Worm (Caenorhabditis elegans) whole organism, young adult: ENCODE measurements around the gene B0464.9.
"Not testable (repeated sequence)": the region's sequence is repeated elsewhere in the genome, so short reads cannot be mapped to it uniquely, and the experiment has no call there.

Experiments used
- B0019.2 ChIP-seq: fragments of 200-800 bp; sonication (Bioruptor generic); conservative IDR thresholded peaks from 2 replicates; pipeline ENCODE4 v1.3.6; 2022; ENCODE audit warnings: missing genetic modification reagents, missing genetic modification characterization, missing compliant biosample characterization
- D2030.7 ChIP-seq: fragments of 200-800 bp; sonication (Bioruptor generic); IDR thresholded peaks from 2 replicates; pipeline ENCODE4 v1.3.6; 2022; ENCODE audit warnings: missing genetic modification reagents, missing genetic modification characterization, missing compliant biosample characterization
- F33H1.4 ChIP-seq: fragments of 200-800 bp; sonication (Bioruptor generic); IDR thresholded peaks from 2 replicates; pipeline ENCODE4 v1.3.6; 2022; ENCODE audit warnings: missing genetic modification reagents, missing genetic modification characterization, missing compliant biosample characterization
- Y67H2A.10 ChIP-seq: fragments of 200-800 bp; sonication (Bioruptor generic); conservative IDR thresholded peaks from 2 replicates; pipeline ENCODE4 v1.3.6; 2022; ENCODE audit warnings: missing genetic modification reagents, missing genetic modification characterization, missing compliant biosample characterization
- attf-5 ChIP-seq: fragments of 200-800 bp; sonication (Bioruptor generic); optimal IDR thresholded peaks from 2 replicates; lab custom pipeline; 2018; ENCODE audit warnings: mild to moderate bottlenecking, missing genetic modification characterization, missing compliant biosample characterization
- ceh-100 ChIP-seq: fragments of 200-800 bp; sonication (Bioruptor generic); IDR thresholded peaks from 2 replicates; pipeline ENCODE4 v1.3.6; 2022; ENCODE audit warnings: missing genetic modification reagents, missing genetic modification characterization, missing compliant biosample characterization
- ceh-58 ChIP-seq: fragments of 200-800 bp; sonication (Bioruptor generic); IDR thresholded peaks from 2 replicates; pipeline ENCODE4 v1.3.6; 2022; ENCODE audit warnings: missing genetic modification characterization, missing compliant biosample characterization
- ceh-91 ChIP-seq: fragments of 200-800 bp; sonication (Bioruptor generic); IDR thresholded peaks from 2 replicates; pipeline ENCODE4 v1.3.6; 2022; ENCODE audit warnings: missing genetic modification reagents, missing genetic modification characterization, missing compliant biosample characterization
- dox-1 ChIP-seq: fragments of 200-800 bp; sonication (Bioruptor generic); IDR thresholded peaks from 2 replicates; pipeline ENCODE4 v1.3.6; 2022; ENCODE audit warnings: missing genetic modification reagents, missing genetic modification characterization, missing compliant biosample characterization
- egl-18 ChIP-seq: fragments of 200-800 bp; sonication (Bioruptor generic); IDR thresholded peaks from 2 replicates; pipeline ENCODE4 v1.3.6; 2022; ENCODE audit warnings: missing genetic modification reagents, missing genetic modification characterization, missing compliant biosample characterization
- egl-44 ChIP-seq: fragments of 200-800 bp; sonication (Bioruptor generic); IDR thresholded peaks from 2 replicates; pipeline ENCODE4 v1.3.6; 2022; ENCODE audit warnings: missing genetic modification reagents, missing genetic modification characterization, missing compliant biosample characterization
- egrh-3 ChIP-seq: fragments of 200-800 bp; sonication (Bioruptor generic); IDR thresholded peaks from 2 replicates; pipeline ENCODE4 v1.3.6; 2022; ENCODE audit warnings: missing genetic modification reagents, missing genetic modification characterization, missing compliant biosample characterization
- hlh-12 ChIP-seq: sonication (generic microtip); optimal IDR thresholded peaks from 2 replicates; lab custom pipeline; 2016; ENCODE audit warnings: missing genetic modification characterization, missing compliant biosample characterization
- hmg-1.2 ChIP-seq: fragments of 200-800 bp; sonication (Bioruptor generic); IDR thresholded peaks from 2 replicates; pipeline ENCODE4 v1.3.6; 2022; ENCODE audit warnings: missing genetic modification reagents, missing genetic modification characterization, missing compliant biosample characterization
- lin-26 ChIP-seq: fragments of 200-800 bp; sonication (Bioruptor generic); IDR thresholded peaks from 2 replicates; pipeline ENCODE4 v1.3.6; 2022; ENCODE audit warnings: missing genetic modification reagents, missing genetic modification characterization, missing compliant biosample characterization
- lsl-1 ChIP-seq: fragments of 200-800 bp; sonication (Bioruptor generic); optimal IDR thresholded peaks from 2 replicates; lab custom pipeline; 2018; ENCODE audit warnings: mild to moderate bottlenecking, missing genetic modification characterization, moderate library complexity, missing compliant biosample characterization
- lsy-27 ChIP-seq: sonication (generic microtip); optimal IDR thresholded peaks from 2 replicates; lab custom pipeline; 2017; ENCODE audit warnings: missing genetic modification characterization, mild to moderate bottlenecking, missing compliant biosample characterization, antibody characterized with exemption, missing genotype, borderline replicate concordance; ENCODE audit not compliant: insufficient read depth
- nfya-2 ChIP-seq: fragments of 200-800 bp; sonication (Bioruptor generic); IDR thresholded peaks from 2 replicates; pipeline ENCODE4 v1.3.6; 2022; ENCODE audit warnings: missing genetic modification reagents, missing genetic modification characterization, missing compliant biosample characterization
- pbrm-1 ChIP-seq: fragments of 200-800 bp; sonication (Bioruptor generic); IDR thresholded peaks from 2 replicates; pipeline ENCODE4 v1.3.6; 2022; ENCODE audit warnings: missing genetic modification reagents, missing genetic modification characterization, missing compliant biosample characterization
- rec-8 ChIP-seq, 2 experiments: sonication (generic microtip); optimal IDR thresholded peaks; 2 replicates each; lab custom pipeline; 2016; ENCODE audit warnings: mild to moderate bottlenecking in 2 of 2, missing genetic modification characterization in 2 of 2, missing genetic modification reagents in 2 of 2, missing genotype in 2 of 2, missing biosample characterization in 1 of 2, missing compliant biosample characterization in 1 of 2, moderate library complexity in 1 of 2
- rpc-1 ChIP-seq, 2 experiments: fragments of 150-350 bp in 1 of 2; sonication (generic microtip) in 1 of 2; optimal IDR thresholded peaks; 2 replicates each; lab custom pipeline; 2014 to 2018; ENCODE audit warnings: missing biosample characterization in 1 of 2, missing genetic modification characterization in 1 of 2, missing genetic modification reagents in 1 of 2, missing genotype in 1 of 2
- snpc-1.1 ChIP-seq: sonication (generic microtip); optimal IDR thresholded peaks from 2 replicates; lab custom pipeline; 2017; ENCODE audit warnings: missing genetic modification characterization, mild to moderate bottlenecking, missing compliant biosample characterization, antibody characterized with exemption, moderate library complexity, missing genotype, missing genetic modification reagents; ENCODE audit not compliant: insufficient read depth
- snpc-4 ChIP-seq, 5 experiments: fragments of 150-350 bp in 1 of 5; sonication (generic microtip) in 4 of 5; optimal IDR thresholded peaks; 2 replicates each; lab custom pipeline; 2014 to 2018; ENCODE audit warnings: missing genetic modification characterization in 5 of 5, missing biosample characterization in 3 of 5, antibody characterized with exemption in 2 of 5, mild to moderate bottlenecking in 2 of 5, missing compliant biosample characterization in 2 of 5, missing genotype in 2 of 5, moderate library complexity in 2 of 5, missing genetic modification reagents in 1 of 5
- tbp1 ChIP-seq: fragments of 200-800 bp; sonication (Bioruptor generic); optimal IDR thresholded peaks from 2 replicates; lab custom pipeline; 2018; ENCODE audit warnings: mild to moderate bottlenecking, missing genetic modification characterization, missing compliant biosample characterization
- tbx-9 ChIP-seq: sonication (generic microtip); optimal IDR thresholded peaks from 2 replicates; lab custom pipeline; 2016; ENCODE audit warnings: borderline replicate concordance, missing genetic modification characterization, inconsistent platforms, missing compliant biosample characterization
- ztf-18 ChIP-seq: sonication (generic microtip); optimal IDR thresholded peaks from 2 replicates; lab custom pipeline; 2016; ENCODE audit warnings: missing genotype, mild to moderate bottlenecking, missing genetic modification characterization, missing compliant biosample characterization

The B0464.9 gene

ce11 chrIII:9443417-9444027 is 22.0 kb upstream of the B0464.9 start, which contains the start of gene pir-2 (continued):
- 0 out of 2 replicates have a peak, but pooled peaks have one; percentile 20 for TF ChIP-seq ceh-100 (GFP tag; lab: Robert Waterston, UW)
- no peak; the same call in 1 of the 2 replicates for TF ChIP-seq Y67H2A.10 (GFP tag; lab: Robert Waterston, UW)
- peak; percentile 72 for TF ChIP-seq dox-1 (GFP tag; lab: Robert Waterston, UW)
- peak; percentile 52 for TF ChIP-seq lsl-1
- 0 out of 2 replicates have a peak, but pooled peaks have one; percentile 27 for TF ChIP-seq B0019.2 (GFP tag; lab: Robert Waterston, UW)
- peak; percentile 79 for TF ChIP-seq pbrm-1 (GFP tag; lab: Robert Waterston, UW)
- TF ChIP-seq snpc-4 (GFP tag; optimal IDR thresholded peaks at IDR 0.05; lab: Kevin White, UChicago), result no peak
- TF ChIP-seq snpc-4 (tag; optimal IDR thresholded peaks at IDR 0.05; lab: Kevin White, UChicago), result peak in 3 of 4 experiments; percentile 30 to 56 (median 53)
- TF ChIP-seq F33H1.4, result peak; percentile 86
- no peak for TF ChIP-seq nfya-2
- TF ChIP-seq ceh-91 (GFP tag; lab: Robert Waterston, UW), result peak; percentile 73

ce11 chrIII:9445699-9446098 is 19.9 kb upstream of the B0464.9 start:
- TF ChIP-seq rpc-1 (optimal IDR thresholded peaks at IDR 0.05; lab: Kevin White, UChicago); snpc-4 (GFP tag; optimal IDR thresholded peaks at IDR 0.05; lab: Kevin White, UChicago): not testable (repeated sequence)
- TF ChIP-seq rpc-1 (tag; optimal IDR thresholded peaks at IDR 0.05; lab: Kevin White, UChicago) (peak; percentile 50), snpc-4 (tag; optimal IDR thresholded peaks at IDR 0.05; lab: Kevin White, UChicago) (peak in 2 of 4 experiments; percentile 32 to 70), tbp1 (GFP tag; lab: Kevin White, UChicago) (peak; percentile 26)

ce11 chrIII:9447634-9448033 is 17.9 kb upstream of the B0464.9 start:
- not testable (repeated sequence) for TF ChIP-seq snpc-4 (GFP tag; optimal IDR thresholded peaks at IDR 0.05; lab: Kevin White, UChicago)
- TF ChIP-seq snpc-4 (tag; optimal IDR thresholded peaks at IDR 0.05; lab: Kevin White, UChicago), result peak in 2 of 4 experiments; percentile 82 to 88
- peak; percentile 33 for TF ChIP-seq tbp1 (GFP tag; lab: Kevin White, UChicago)
- peak; percentile 23 for TF ChIP-seq rpc-1 (optimal IDR thresholded peaks at IDR 0.05; lab: Kevin White, UChicago)
- TF ChIP-seq rpc-1 (tag; optimal IDR thresholded peaks at IDR 0.05; lab: Kevin White, UChicago), result peak; percentile 61

- TF ChIP-seq rpc-1 (optimal IDR thresholded peaks at IDR 0.05; lab: Kevin White, UChicago), result peak; percentile 32
- TF ChIP-seq rpc-1 (tag; optimal IDR thresholded peaks at IDR 0.05; lab: Kevin White, UChicago), result peak; percentile 64
- peak; percentile 53 for TF ChIP-seq tbp1 (GFP tag; lab: Kevin White, UChicago)
- TF ChIP-seq snpc-1.1, result peak; percentile 76
- TF ChIP-seq snpc-4 (GFP tag; optimal IDR thresholded peaks at IDR 0.05; lab: Kevin White, UChicago), result not testable (repeated sequence)
- peak in 2 of 4 experiments; percentile 81 to 86 for TF ChIP-seq snpc-4 (tag; optimal IDR thresholded peaks at IDR 0.05; lab: Kevin White, UChicago)
Observed at ce11 chrIII:9449351-9449750, 16.2 kb upstream of the B0464.9 start.

- TF ChIP-seq lin-26 (GFP tag; lab: Robert Waterston, UW) (no peak), hlh-12 (tag; lab: Kevin White, UChicago) (no peak), B0019.2 (GFP tag; lab: Robert Waterston, UW) (no peak), lsy-27 (tag; lab: Kevin White, UChicago) (no peak), egl-44 (no peak), ceh-58 (GFP tag; lab: Robert Waterston, UW) (no peak), ceh-91 (GFP tag; lab: Robert Waterston, UW) (no peak), hmg-1.2 (GFP tag; lab: Robert Waterston, UW) (no peak)
Observed at ce11 chrIII:9449831-9450230, 15.7 kb upstream of the B0464.9 start, which contains the start of gene F54C8.6. TSS of gene F54C8.6 (minus strand) at chrIII:9449931.

- no peak for TF ChIP-seq attf-5 (GFP tag; lab: Kevin White, UChicago)
- no peak for TF ChIP-seq tbx-9 (tag; lab: Kevin White, UChicago)
- TF ChIP-seq D2030.7 (GFP tag; lab: Robert Waterston, UW), result no peak
- TF ChIP-seq rec-8 (tag; optimal IDR thresholded peaks at IDR 0.05; lab: Kevin White, UChicago), result no peak
- TF ChIP-seq egl-18 (GFP tag; lab: Robert Waterston, UW), result no peak
- TF ChIP-seq egrh-3 (GFP tag; lab: Robert Waterston, UW), result no peak
- no peak for TF ChIP-seq ztf-18 (tag; lab: Kevin White, UChicago)
- no peak for TF ChIP-seq ceh-100 (GFP tag; lab: Robert Waterston, UW)
- TF ChIP-seq F33H1.4, result no peak
Observed at ce11 chrIII:9450933-9451332, 14.6 kb upstream of the B0464.9 start.
